Worm (Caenorhabditis elegans) whole organism, midembryonic: ENCODE data around the gene srv-3.

Source experiments
- T22C8.4 ChIP-seq: fragments of 200-800 bp; sonication (Bioruptor generic); IDR thresholded peaks from 2 replicates; pipeline ENCODE4 v1.3.6; 2022; ENCODE audit warnings: missing genetic modification characterization, missing compliant biosample characterization
- cog-1 ChIP-seq: sonication (generic microtip); optimal IDR thresholded peaks from 2 replicates; lab custom pipeline; 2016; ENCODE audit warnings: missing genetic modification characterization, missing compliant biosample characterization
- flt-1 ChIP-seq: fragments of 200-800 bp; sonication (Bioruptor generic); IDR thresholded peaks from 2 replicates; pipeline ENCODE4 v1.3.6; 2022; ENCODE audit warnings: missing genetic modification characterization, missing compliant biosample characterization
- klf-2 ChIP-seq: fragments of 200-800 bp; sonication (Bioruptor generic); conservative IDR thresholded peaks from 2 replicates; pipeline ENCODE4 v1.3.6; 2022; ENCODE audit warnings: missing genetic modification reagents, missing genetic modification characterization, missing compliant biosample characterization
- med-1 ChIP-seq: sonication (generic microtip); optimal IDR thresholded peaks from 2 replicates; lab custom pipeline; 2017; ENCODE audit warnings: missing genetic modification characterization, mild to moderate bottlenecking, missing compliant biosample characterization, antibody characterized with exemption, missing genetic modification reagents; ENCODE audit not compliant: insufficient read depth
- ref-1 ChIP-seq: fragments of 200-800 bp; sonication (Bioruptor generic); conservative IDR thresholded peaks from 2 replicates; pipeline ENCODE4 v1.3.6; 2022; ENCODE audit warnings: missing genetic modification reagents, missing genetic modification characterization, missing compliant biosample characterization
- tab-1 ChIP-seq: fragments of 200-800 bp; sonication (Bioruptor generic); IDR thresholded peaks from 2 replicates; pipeline ENCODE4 v1.3.6; 2022; ENCODE audit warnings: missing genetic modification characterization, missing compliant biosample characterization
- ztf-23 ChIP-seq: fragments of 200-800 bp; sonication (Bioruptor generic); IDR thresholded peaks from 2 replicates; pipeline ENCODE4 v1.3.6; 2022; ENCODE audit warnings: missing genetic modification reagents, missing genetic modification characterization, missing compliant biosample characterization
- ztf-29 ChIP-seq: fragments of 200-800 bp; sonication (Bioruptor generic); IDR thresholded peaks from 2 replicates; pipeline ENCODE4 v1.3.6; 2022; ENCODE audit warnings: missing genetic modification reagents, missing genetic modification characterization, missing compliant biosample characterization

Gene srv-3

ce11 chrV:19673298-19673903, 35.3 kb downstream of the srv-3 start:
- TF ChIP-seq ztf-23: no peak
- TF ChIP-seq flt-1 (GFP tag; lab: Robert Waterston, UW): no peak
- TF ChIP-seq med-1: no peak
- no peak for TF ChIP-seq tab-1 (GFP tag; lab: Robert Waterston, UW)
- TF ChIP-seq ref-1 (GFP tag; lab: Robert Waterston, UW): no peak
- no peak for TF ChIP-seq ztf-29 (GFP tag; lab: Robert Waterston, UW)
- TF ChIP-seq T22C8.4: no peak
- no peak for TF ChIP-seq cog-1 (tag; lab: Kevin White, UChicago)
- TF ChIP-seq klf-2 (GFP tag; lab: Robert Waterston, UW): no peak

ce11 chrV:19672357-19672756, 36.4 kb downstream of the srv-3 start:
- no peak for TF ChIP-seq klf-2 (GFP tag; lab: Robert Waterston, UW)
- TF ChIP-seq ztf-29 (GFP tag; lab: Robert Waterston, UW): no peak
- no peak for TF ChIP-seq T22C8.4
- TF ChIP-seq ztf-23: no peak
- no peak for TF ChIP-seq med-1
- TF ChIP-seq flt-1 (GFP tag; lab: Robert Waterston, UW): no peak
- TF ChIP-seq ref-1 (GFP tag; lab: Robert Waterston, UW): no peak
- TF ChIP-seq tab-1 (GFP tag; lab: Robert Waterston, UW): no peak
- no peak for TF ChIP-seq cog-1 (tag; lab: Kevin White, UChicago)

ce11 chrV:19671816-19672215, 36.9 kb downstream of the srv-3 start:
- TF ChIP-seq ztf-23 (no peak), ztf-29 (GFP tag; lab: Robert Waterston, UW) (no peak), flt-1 (GFP tag; lab: Robert Waterston, UW) (no peak), cog-1 (tag; lab: Kevin White, UChicago) (no peak), T22C8.4 (no peak), klf-2 (GFP tag; lab: Robert Waterston, UW) (no peak), tab-1 (GFP tag; lab: Robert Waterston, UW) (no peak)

ce11 chrV:19670866-19671265, 37.9 kb downstream of the srv-3 start:
- TF ChIP-seq flt-1 (GFP tag; lab: Robert Waterston, UW): no peak
- TF ChIP-seq T22C8.4: no peak
- no peak for TF ChIP-seq cog-1 (tag; lab: Kevin White, UChicago)
- no peak for TF ChIP-seq tab-1 (GFP tag; lab: Robert Waterston, UW)

- no peak for TF ChIP-seq med-1
- no peak for TF ChIP-seq cog-1 (tag; lab: Kevin White, UChicago)
Measured at ce11 chrV:19669959-19670358, 38.8 kb downstream of the srv-3 start, which contains the start of gene Y43F8C.11. TSS of gene Y43F8C.11 (plus strand) at chrV:19670259.

- no peak for TF ChIP-seq tab-1 (GFP tag; lab: Robert Waterston, UW)
- no peak for TF ChIP-seq cog-1 (tag; lab: Kevin White, UChicago)
- no peak for TF ChIP-seq klf-2 (GFP tag; lab: Robert Waterston, UW)
- no peak for TF ChIP-seq T22C8.4
- TF ChIP-seq ztf-29 (GFP tag; lab: Robert Waterston, UW): no peak
- no peak for TF ChIP-seq ref-1 (GFP tag; lab: Robert Waterston, UW)
- TF ChIP-seq ztf-23: no peak
- no peak for TF ChIP-seq flt-1 (GFP tag; lab: Robert Waterston, UW)
- no peak for TF ChIP-seq med-1
Measured at ce11 chrV:19668213-19668612, 40.5 kb downstream of the srv-3 start.

DNA sequence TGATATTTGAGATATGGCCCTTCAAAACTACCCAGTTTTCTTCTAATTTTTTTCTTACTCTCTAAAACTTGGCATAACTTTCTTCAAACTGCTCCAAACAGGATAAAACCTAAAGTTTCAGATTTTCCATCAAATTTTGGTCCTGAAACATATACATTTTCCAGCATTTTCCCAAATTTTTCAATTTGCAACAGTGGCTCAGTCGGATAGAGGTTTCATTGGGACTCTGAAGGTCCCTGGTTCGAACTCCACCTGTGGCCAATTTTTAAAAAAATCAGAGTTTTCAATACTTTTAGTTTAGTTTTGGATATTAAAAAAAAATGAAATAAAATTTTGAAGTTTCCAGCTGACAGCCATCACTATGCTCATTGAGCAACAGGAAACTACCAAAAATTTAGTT, 41.0 kb downstream of the srv-3 start:
- TF ChIP-seq flt-1 (GFP tag; lab: Robert Waterston, UW) (no peak), T22C8.4 (no peak), ztf-29 (GFP tag; lab: Robert Waterston, UW) (no peak), cog-1 (tag; lab: Kevin White, UChicago) (no peak), tab-1 (GFP tag; lab: Robert Waterston, UW) (no peak), med-1 (no peak), ref-1 (GFP tag; lab: Robert Waterston, UW) (no peak), ztf-23 (no peak), klf-2 (GFP tag; lab: Robert Waterston, UW) (no peak)

- TF ChIP-seq tab-1 (GFP tag; lab: Robert Waterston, UW): no peak
- no peak for TF ChIP-seq med-1
- no peak for TF ChIP-seq cog-1 (tag; lab: Kevin White, UChicago)
- TF ChIP-seq klf-2 (GFP tag; lab: Robert Waterston, UW): no peak
- peak; percentile 85; the same call in 1 of the 2 replicates for TF ChIP-seq ztf-29 (GFP tag; lab: Robert Waterston, UW)
- no peak for TF ChIP-seq flt-1 (GFP tag; lab: Robert Waterston, UW)
- no peak for TF ChIP-seq ztf-23
- no peak for TF ChIP-seq ref-1 (GFP tag; lab: Robert Waterston, UW)
Measured at ce11 chrV:19666308-19666707, 42.4 kb downstream of the srv-3 start.

- TF ChIP-seq ztf-29 (GFP tag; lab: Robert Waterston, UW) (0 out of 2 replicates have a peak, but pooled peaks have one; percentile 24), klf-2 (GFP tag; lab: Robert Waterston, UW) (no peak)
Measured at ce11 chrV:19664574-19664973, 44.2 kb downstream of the srv-3 start.
